Worm (Caenorhabditis elegans) whole organism, midembryonic: ENCODE results near the gene C23F12.4.

Experiments used
- T22C8.4 ChIP-seq: fragments of 200-800 bp; sonication (Bioruptor generic); IDR thresholded peaks from 2 replicates; pipeline ENCODE4 v1.3.6; 2022; ENCODE audit warnings: missing genetic modification characterization, missing compliant biosample characterization
- cog-1 ChIP-seq: sonication (generic microtip); optimal IDR thresholded peaks from 2 replicates; lab custom pipeline; 2016; ENCODE audit warnings: missing genetic modification characterization, missing compliant biosample characterization
- flt-1 ChIP-seq: fragments of 200-800 bp; sonication (Bioruptor generic); IDR thresholded peaks from 2 replicates; pipeline ENCODE4 v1.3.6; 2022; ENCODE audit warnings: missing genetic modification characterization, missing compliant biosample characterization
- klf-2 ChIP-seq: fragments of 200-800 bp; sonication (Bioruptor generic); conservative IDR thresholded peaks from 2 replicates; pipeline ENCODE4 v1.3.6; 2022; ENCODE audit warnings: missing genetic modification reagents, missing genetic modification characterization, missing compliant biosample characterization
- med-1 ChIP-seq: sonication (generic microtip); optimal IDR thresholded peaks from 2 replicates; lab custom pipeline; 2017; ENCODE audit warnings: missing genetic modification characterization, mild to moderate bottlenecking, missing compliant biosample characterization, antibody characterized with exemption, missing genetic modification reagents; ENCODE audit not compliant: insufficient read depth
- ref-1 ChIP-seq: fragments of 200-800 bp; sonication (Bioruptor generic); conservative IDR thresholded peaks from 2 replicates; pipeline ENCODE4 v1.3.6; 2022; ENCODE audit warnings: missing genetic modification reagents, missing genetic modification characterization, missing compliant biosample characterization
- tab-1 ChIP-seq: fragments of 200-800 bp; sonication (Bioruptor generic); IDR thresholded peaks from 2 replicates; pipeline ENCODE4 v1.3.6; 2022; ENCODE audit warnings: missing genetic modification characterization, missing compliant biosample characterization
- ztf-23 ChIP-seq: fragments of 200-800 bp; sonication (Bioruptor generic); IDR thresholded peaks from 2 replicates; pipeline ENCODE4 v1.3.6; 2022; ENCODE audit warnings: missing genetic modification reagents, missing genetic modification characterization, missing compliant biosample characterization
- ztf-29 ChIP-seq: fragments of 200-800 bp; sonication (Bioruptor generic); IDR thresholded peaks from 2 replicates; pipeline ENCODE4 v1.3.6; 2022; ENCODE audit warnings: missing genetic modification reagents, missing genetic modification characterization, missing compliant biosample characterization

The C23F12.4 gene

DNA sequence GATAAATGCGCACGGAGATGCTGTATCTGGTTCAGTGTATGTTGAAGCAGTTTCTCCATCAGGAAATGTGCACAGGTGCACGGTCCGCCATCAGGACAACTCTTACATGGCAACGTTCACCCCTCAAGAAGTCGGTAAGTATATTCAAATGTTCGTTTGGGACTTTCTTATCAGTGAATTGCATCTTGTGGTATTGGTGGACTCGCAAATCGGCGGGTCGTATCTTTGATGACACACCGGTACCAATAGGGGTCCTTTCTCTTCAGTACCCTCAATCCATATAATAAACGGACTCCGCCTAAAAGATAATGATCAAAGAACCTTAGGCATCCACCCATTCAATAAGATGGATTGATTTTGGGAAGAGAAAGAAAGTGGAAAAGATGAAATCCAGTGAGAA is 18.8 kb downstream of the C23F12.4 start:
- TF ChIP-seq T22C8.4 (GFP tag; lab: Robert Waterston, UW) (no peak), ref-1 (GFP tag; lab: Robert Waterston, UW) (no peak), tab-1 (GFP tag; lab: Robert Waterston, UW) (no peak), ztf-23 (GFP tag; lab: Robert Waterston, UW) (no peak), med-1 (GFP tag; lab: Kevin White, UChicago) (no peak), ztf-29 (GFP tag; lab: Robert Waterston, UW) (no peak), flt-1 (GFP tag; lab: Robert Waterston, UW) (no peak), cog-1 (no peak), klf-2 (no peak)

DNA sequence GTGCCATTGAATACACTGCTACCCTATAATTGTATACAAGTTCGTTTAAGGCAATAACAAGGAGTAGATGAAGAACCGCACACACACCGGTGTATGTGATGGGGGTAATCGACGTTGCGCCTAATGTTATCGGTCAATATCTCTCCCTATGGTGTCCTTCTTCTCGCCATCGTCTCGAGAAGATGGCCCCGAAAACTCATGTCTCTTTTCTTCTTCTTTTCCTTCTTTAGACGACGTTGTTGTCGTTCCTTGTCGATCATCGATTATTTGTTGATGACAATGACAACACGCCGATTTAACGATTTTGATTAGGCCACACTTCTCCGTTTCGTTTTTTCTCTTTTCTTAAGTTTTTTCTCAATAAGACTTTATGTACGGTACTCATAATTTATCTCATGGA is 22.0 kb downstream of the C23F12.4 start:
- TF ChIP-seq tab-1 (GFP tag; lab: Robert Waterston, UW) (no peak), ztf-23 (GFP tag; lab: Robert Waterston, UW) (no peak), cog-1 (no peak), klf-2 (no peak), T22C8.4 (GFP tag; lab: Robert Waterston, UW) (no peak), med-1 (GFP tag; lab: Kevin White, UChicago) (no peak), flt-1 (GFP tag; lab: Robert Waterston, UW) (no peak), ref-1 (GFP tag; lab: Robert Waterston, UW) (no peak), ztf-29 (GFP tag; lab: Robert Waterston, UW) (no peak)

DNA sequence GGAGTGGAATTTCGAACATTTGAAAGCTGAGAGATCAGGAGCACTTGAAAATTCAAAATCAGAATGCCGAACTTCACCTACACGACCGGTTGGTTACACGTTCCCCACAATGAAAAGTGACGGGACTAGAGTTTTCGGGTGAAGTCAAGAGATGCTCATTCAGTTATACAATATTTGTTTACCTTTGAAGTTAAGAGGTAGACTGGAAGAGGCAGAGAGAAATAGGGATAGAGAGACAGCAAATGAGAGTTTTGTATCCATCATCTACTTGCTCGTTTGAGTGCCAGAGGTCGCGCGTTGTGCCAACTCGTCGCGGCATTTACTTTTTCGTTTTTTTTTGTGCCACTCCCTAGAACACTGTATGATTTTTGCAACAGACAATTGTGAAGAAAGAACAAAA is 23.6 kb downstream of the C23F12.4 start:
- no peak for TF ChIP-seq ztf-29 (GFP tag; lab: Robert Waterston, UW)
- TF ChIP-seq cog-1: no peak
- TF ChIP-seq T22C8.4 (GFP tag; lab: Robert Waterston, UW): no peak
- TF ChIP-seq ref-1 (GFP tag; lab: Robert Waterston, UW): no peak
- no peak for TF ChIP-seq klf-2
- TF ChIP-seq med-1 (GFP tag; lab: Kevin White, UChicago): no peak
- TF ChIP-seq ztf-23 (GFP tag; lab: Robert Waterston, UW): no peak

DNA sequence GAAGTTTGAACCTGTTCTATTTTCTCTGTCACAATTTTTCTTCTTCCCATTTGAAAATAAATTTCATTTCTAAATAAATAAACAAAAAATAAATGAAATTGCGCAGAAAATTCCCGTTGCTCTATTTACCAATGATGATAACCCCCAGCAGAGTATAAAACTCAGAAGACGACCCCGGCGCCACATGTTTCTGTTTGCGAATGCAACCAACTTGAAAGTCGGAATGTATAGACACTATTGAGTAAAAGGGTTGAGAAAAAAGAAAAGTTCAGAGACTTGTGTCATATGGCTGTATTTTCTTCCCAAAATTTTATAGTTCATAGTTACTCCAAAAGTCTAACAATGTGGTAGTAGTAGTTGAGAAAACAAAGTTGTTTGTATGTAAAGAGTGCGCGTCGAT is 24.5 kb downstream of the C23F12.4 start:
- TF ChIP-seq flt-1 (GFP tag; lab: Robert Waterston, UW) (no peak), klf-2 (no peak)

DNA sequence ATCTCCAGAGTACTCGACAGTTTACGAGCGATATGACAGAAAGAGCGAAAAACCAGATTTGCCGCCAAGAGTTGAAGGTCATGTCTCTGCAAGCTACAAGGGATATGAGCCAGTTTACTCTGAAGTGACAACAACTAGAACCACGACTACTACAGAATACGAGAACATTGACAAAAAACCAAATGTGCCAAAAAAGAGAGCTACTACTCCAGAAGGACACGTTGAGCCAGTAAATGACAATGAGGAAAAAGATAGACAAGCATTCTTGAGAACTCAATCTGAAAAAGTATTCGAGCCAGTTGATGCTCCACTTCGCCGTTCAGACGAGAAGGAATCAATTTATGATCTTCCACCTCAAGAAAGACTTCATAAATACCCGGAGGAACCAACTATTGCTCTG is 30.2 kb downstream of the C23F12.4 start:
- TF ChIP-seq ztf-29 (GFP tag; lab: Robert Waterston, UW) (no peak), T22C8.4 (GFP tag; lab: Robert Waterston, UW) (no peak), klf-2 (no peak), ztf-23 (GFP tag; lab: Robert Waterston, UW) (no peak), cog-1 (no peak), med-1 (GFP tag; lab: Kevin White, UChicago) (no peak), ref-1 (GFP tag; lab: Robert Waterston, UW) (no peak), flt-1 (GFP tag; lab: Robert Waterston, UW) (no peak), tab-1 (GFP tag; lab: Robert Waterston, UW) (no peak)

DNA sequence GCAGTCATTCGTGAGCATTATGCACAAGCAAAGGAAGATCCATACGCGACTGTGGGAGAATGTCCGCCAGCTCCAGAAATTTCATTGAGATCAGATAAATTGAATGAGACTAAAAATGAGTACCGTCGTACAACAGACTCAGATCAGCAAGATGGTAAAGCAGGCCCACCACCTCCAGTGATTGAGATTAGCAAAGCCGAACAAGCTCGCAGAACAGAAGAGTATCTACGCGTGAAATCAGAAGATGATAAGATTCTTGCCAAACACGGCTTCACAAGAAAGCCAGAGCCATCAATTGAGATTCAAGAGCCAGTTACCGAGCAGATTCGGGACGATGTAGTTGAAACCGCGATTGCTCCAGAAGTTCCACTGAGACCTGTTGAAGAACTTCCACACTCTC is 30.8 kb downstream of the C23F12.4 start:
- no peak for TF ChIP-seq klf-2

DNA sequence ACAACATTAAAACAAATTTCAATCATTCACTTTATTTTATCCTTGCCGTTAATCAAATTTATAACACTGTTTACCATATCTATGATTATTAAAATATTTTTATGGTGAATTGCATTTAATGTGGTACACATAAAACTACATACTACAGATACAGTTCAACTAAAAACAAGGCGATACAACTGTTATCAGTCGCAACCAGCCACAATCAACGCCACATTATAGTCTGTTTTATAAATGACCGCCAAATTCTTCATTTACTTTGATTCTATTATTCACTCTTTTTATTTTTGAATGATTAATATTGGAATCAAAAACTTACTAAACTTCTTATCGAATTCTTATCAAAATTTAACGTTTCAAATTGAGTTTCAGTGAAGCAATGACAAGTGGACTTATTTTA is 40.9 kb downstream of the C23F12.4 start, which contains the start of gene B0272.4:
TSS of gene B0272.4 (plus strand) at position 373 of the 400 bp plus-strand sequence.
- no peak for TF ChIP-seq ztf-29 (GFP tag; lab: Robert Waterston, UW)
- TF ChIP-seq ref-1 (GFP tag; lab: Robert Waterston, UW): no peak
- TF ChIP-seq T22C8.4 (GFP tag; lab: Robert Waterston, UW): no peak
- no peak for TF ChIP-seq flt-1 (GFP tag; lab: Robert Waterston, UW)
- TF ChIP-seq med-1 (GFP tag; lab: Kevin White, UChicago): no peak
- TF ChIP-seq klf-2: no peak
- no peak for TF ChIP-seq ztf-23 (GFP tag; lab: Robert Waterston, UW)
- TF ChIP-seq tab-1 (GFP tag; lab: Robert Waterston, UW): no peak
- TF ChIP-seq cog-1: no peak

DNA sequence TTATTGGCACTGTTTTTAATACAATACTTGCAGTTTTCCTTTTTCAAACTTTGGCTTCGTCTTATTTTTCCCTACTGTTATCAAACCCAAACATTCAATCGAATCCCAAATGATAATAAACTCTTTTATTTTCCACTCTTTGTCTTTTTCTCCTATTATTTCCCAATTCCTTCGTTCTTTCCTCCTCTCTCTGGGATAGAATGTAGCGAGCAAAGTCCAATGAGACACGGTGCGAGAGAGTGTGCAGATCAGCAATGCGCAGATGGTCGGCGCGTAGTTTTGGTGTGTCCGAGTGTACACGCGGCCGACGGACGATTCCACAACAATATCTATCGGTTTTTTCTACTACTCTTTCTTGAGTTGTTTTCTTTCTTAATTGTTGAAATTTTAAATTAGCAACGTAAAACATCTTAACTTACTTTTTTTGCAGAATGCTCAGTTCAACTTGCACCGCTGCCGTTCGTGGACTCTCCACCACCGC is 43.9 kb downstream of the C23F12.4 start, which contains the start of gene B0272.3:
TSS of gene B0272.3 (plus strand) at position 431 of the 481 bp plus-strand sequence.
- TF ChIP-seq ztf-23 (GFP tag; lab: Robert Waterston, UW): no peak
- TF ChIP-seq cog-1: peak; percentile 17

DNA sequence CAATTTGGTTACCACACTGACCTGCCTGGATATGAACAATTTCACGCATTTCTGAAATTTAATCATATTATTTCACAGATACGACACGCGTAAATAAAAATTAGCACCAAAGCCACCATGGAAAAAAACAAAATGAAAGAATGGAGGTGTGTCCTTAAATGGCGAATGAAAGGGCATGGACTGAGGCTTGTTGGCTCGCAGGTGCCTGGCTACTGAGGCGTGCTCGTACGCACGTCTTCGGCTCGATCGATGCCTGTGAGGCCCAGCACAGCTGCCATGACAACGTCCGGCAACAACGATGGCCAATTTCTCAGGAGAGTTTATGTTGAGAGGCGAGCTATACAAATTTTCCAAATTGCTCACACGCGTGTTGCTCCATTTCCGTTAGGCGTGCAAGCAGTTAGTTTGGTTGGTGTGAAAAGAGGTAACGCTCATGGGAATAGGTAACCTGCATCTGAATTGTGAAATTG is 49.7 kb downstream of the C23F12.4 start, which contains the start of gene tbb-4:
TSS of gene tbb-4 (minus strand) at position 51 of the 470 bp plus-strand sequence.
- TF ChIP-seq ztf-23 (GFP tag; lab: Robert Waterston, UW): no peak
- no peak for TF ChIP-seq ztf-29 (GFP tag; lab: Robert Waterston, UW)
- no peak for TF ChIP-seq klf-2
